Fruit fly (Drosophila melanogaster) whole organism, embryonic: ENCODE measurements around the gene CG44008.

Experiments used
- Antp ChIP-seq: fragments of 200-800 bp; sonication (Bioruptor generic); optimal IDR thresholded peaks from 3 replicates; lab custom pipeline; 2016; ENCODE audit warnings: missing biosample characterization, missing genetic modification characterization
- CG12104 ChIP-seq: fragments of 200-800 bp; sonication (Bioruptor generic); optimal IDR thresholded peaks from 3 replicates; lab custom pipeline; 2016; ENCODE audit warnings: missing biosample characterization, missing genetic modification characterization
- CG1233 ChIP-seq: fragments of 200-800 bp; sonication (Bioruptor generic); optimal IDR thresholded peaks from 4 replicates; lab custom pipeline; 2018; ENCODE audit warnings: missing biosample characterization, mild to moderate bottlenecking, missing genetic modification characterization
- CG12942 ChIP-seq: fragments of 200-800 bp; sonication (Bioruptor generic); optimal IDR thresholded peaks from 3 replicates; lab custom pipeline; 2016; ENCODE audit warnings: missing biosample characterization, missing genetic modification characterization
- CG13624 ChIP-seq: fragments of 200-800 bp; sonication (Bioruptor generic); optimal IDR thresholded peaks from 2 replicates; lab custom pipeline; 2016; ENCODE audit warnings: missing biosample characterization, missing genetic modification characterization
- CG16863 ChIP-seq: fragments of 200-800 bp; sonication (Bioruptor generic); optimal IDR thresholded peaks from 3 replicates; lab custom pipeline; 2016; ENCODE audit warnings: missing biosample characterization, missing genetic modification characterization
- CG17829 ChIP-seq: fragments of 200-800 bp; optimal IDR thresholded peaks from 2 replicates; lab custom pipeline; 2019; ENCODE audit warnings: missing biosample characterization, mild to moderate bottlenecking, missing genetic modification characterization, moderate library complexity
- CG18476 ChIP-seq: fragments of 200-800 bp; sonication (Bioruptor generic); optimal IDR thresholded peaks from 2 replicates; lab custom pipeline; 2016; ENCODE audit warnings: missing biosample characterization, mild to moderate bottlenecking, missing genetic modification characterization
- CG2202 ChIP-seq: fragments of 200-800 bp; sonication (Bioruptor generic); optimal IDR thresholded peaks from 2 replicates; lab custom pipeline; 2018; ENCODE audit warnings: missing biosample characterization, mild to moderate bottlenecking, missing genetic modification characterization
- CG2889 ChIP-seq: fragments of 200-800 bp; sonication (Bioruptor generic); IDR thresholded peaks from 3 replicates; pipeline ENCODE4 v1.3.6; 2022; ENCODE audit warnings: missing biosample characterization, missing genetic modification characterization
- CG31365 ChIP-seq: fragments of 200-800 bp; sonication (Bioruptor generic); optimal IDR thresholded peaks from 2 replicates; lab custom pipeline; 2018; ENCODE audit warnings: missing biosample characterization, mild to moderate bottlenecking, missing genetic modification characterization
- CG3163 ChIP-seq: fragments of 200-800 bp; sonication (Bioruptor generic); optimal IDR thresholded peaks from 3 replicates; lab custom pipeline; 2016; ENCODE audit warnings: missing biosample characterization, missing genetic modification characterization
- CG34376 ChIP-seq: fragments of 200-800 bp; sonication (Bioruptor generic); optimal IDR thresholded peaks from 2 replicates; lab custom pipeline; 2018; ENCODE audit warnings: missing biosample characterization, mild to moderate bottlenecking, missing genetic modification characterization
- CG4707 ChIP-seq: fragments of 200-800 bp; sonication (Bioruptor generic); optimal IDR thresholded peaks from 2 replicates; lab custom pipeline; 2018; ENCODE audit warnings: missing biosample characterization, mild to moderate bottlenecking, missing genetic modification characterization, moderate library complexity
- CG6254 ChIP-seq: fragments of 200-800 bp; sonication (Bioruptor generic); optimal IDR thresholded peaks from 3 replicates; lab custom pipeline; 2017; ENCODE audit warnings: mild to moderate bottlenecking, missing biosample characterization, missing genetic modification reagents, missing genetic modification characterization
- CG7556 ChIP-seq: fragments of 200-800 bp; sonication (Bioruptor generic); optimal IDR thresholded peaks from 2 replicates; lab custom pipeline; 2017; ENCODE audit warnings: missing biosample characterization, mild to moderate bottlenecking, missing genetic modification characterization
- CG7928 ChIP-seq: fragments of 200-800 bp; sonication (Bioruptor generic); optimal IDR thresholded peaks from 2 replicates; lab custom pipeline; 2017; ENCODE audit warnings: missing biosample characterization, mild to moderate bottlenecking, missing genetic modification characterization
- CG8478 ChIP-seq: fragments of >200 bp; optimal IDR thresholded peaks from 2 replicates; lab custom pipeline; 2018
- CG9215 ChIP-seq: fragments of 200-800 bp; sonication (Bioruptor generic); IDR thresholded peaks from 2 replicates; pipeline ENCODE4 v1.3.6; 2022; ENCODE audit warnings: missing biosample characterization, missing genetic modification characterization
- Fer3 ChIP-seq: fragments of 200-800 bp; sonication (Bioruptor generic); optimal IDR thresholded peaks from 2 replicates; lab custom pipeline; 2018; ENCODE audit warnings: missing biosample characterization, mild to moderate bottlenecking, missing genetic modification characterization, moderate library complexity
- HLH3B ChIP-seq: fragments of 200-800 bp; sonication (Bioruptor generic); IDR thresholded peaks from 2 replicates; pipeline ENCODE4 v1.3.6; 2022; ENCODE audit warnings: missing biosample characterization, missing genetic modification characterization
- Kr ChIP-seq: fragments of 200-800 bp; sonication (Bioruptor generic); optimal IDR thresholded peaks from 2 replicates; lab custom pipeline; 2017; ENCODE audit warnings: missing biosample characterization, mild to moderate bottlenecking, missing genetic modification characterization
- Lhr ChIP-seq: fragments of 200-800 bp; sonication (Bioruptor generic); optimal IDR thresholded peaks from 3 replicates; lab custom pipeline; 2017; ENCODE audit warnings: mild to moderate bottlenecking, missing biosample characterization, missing genetic modification reagents, missing genetic modification characterization
- Med ChIP-seq: fragments of 200-800 bp; sonication (Bioruptor generic); peaks from one replicate; lab custom pipeline; 2016; ENCODE audit warnings: missing biosample characterization, missing genetic modification characterization, mild to moderate bottlenecking, inconsistent platforms, moderate library complexity
- Mes4 ChIP-seq: fragments of 200-800 bp; sonication (Bioruptor generic); optimal IDR thresholded peaks from 2 replicates; lab custom pipeline; 2016; ENCODE audit warnings: missing biosample characterization, missing genetic modification characterization
- Taf1 ChIP-seq: fragments of 200-800 bp; sonication (Bioruptor generic); IDR thresholded peaks from 2 replicates; pipeline ENCODE4 v1.3.6; 2022; ENCODE audit warnings: missing biosample characterization, missing genetic modification characterization
- Usf ChIP-seq: fragments of 200-800 bp; sonication (Bioruptor generic); optimal IDR thresholded peaks from 2 replicates; lab custom pipeline; 2017; ENCODE audit warnings: missing genotype, missing biosample characterization, missing genetic modification characterization
- al ChIP-seq: fragments of 200-800 bp; sonication (Bioruptor generic); IDR thresholded peaks from 2 replicates; pipeline ENCODE4 v1.3.6; 2022; ENCODE audit warnings: missing biosample characterization, missing genetic modification characterization
- btn ChIP-seq: fragments of 200-800 bp; sonication (Bioruptor generic); optimal IDR thresholded peaks from 2 replicates; lab custom pipeline; 2016; ENCODE audit warnings: missing biosample characterization, missing genetic modification characterization
- chif ChIP-seq, 2 experiments: fragments of 200-800 bp; sonication (Bioruptor generic); optimal IDR thresholded peaks; 3 replicates each; lab custom pipeline; 2016; ENCODE audit warnings: missing biosample characterization in 2 of 2, missing genetic modification characterization in 2 of 2
- danr ChIP-seq: fragments of 200-800 bp; sonication (Bioruptor generic); IDR thresholded peaks from 2 replicates; pipeline ENCODE4 v1.3.6; 2022; ENCODE audit warnings: missing biosample characterization, missing genetic modification characterization
- dysf ChIP-seq: fragments of 200-800 bp; sonication (Bioruptor generic); IDR thresholded peaks from 3 replicates; pipeline ENCODE4 v1.3.6; 2022; ENCODE audit warnings: missing biosample characterization, missing genetic modification characterization
- fd96Cb ChIP-seq: fragments of 200-800 bp; sonication (Bioruptor generic); optimal IDR thresholded peaks from 2 replicates; lab custom pipeline; 2018; ENCODE audit warnings: missing biosample characterization, mild to moderate bottlenecking, missing genetic modification characterization, moderate library complexity
- gce ChIP-seq: fragments of 200-800 bp; sonication (Bioruptor generic); IDR thresholded peaks from 3 replicates; pipeline ENCODE4 v1.3.6; 2022; ENCODE audit warnings: missing biosample characterization, missing genetic modification characterization
- gcm2 ChIP-seq: fragments of 200-800 bp; sonication (Bioruptor generic); optimal IDR thresholded peaks from 2 replicates; lab custom pipeline; 2016; ENCODE audit warnings: missing biosample characterization, missing genetic modification characterization
- ham ChIP-seq: fragments of 200-800 bp; sonication (Bioruptor generic); IDR thresholded peaks from 2 replicates; pipeline ENCODE4 v1.3.6; 2022; ENCODE audit warnings: missing biosample characterization, missing genetic modification characterization
- hkb ChIP-seq, 2 experiments: fragments of 200-800 bp in 1 of 2; fragments of >200 bp in 1 of 2; sonication (Bioruptor generic) in 1 of 2; IDR thresholded peaks in 1 of 2; optimal IDR thresholded peaks in 1 of 2; 2 replicates each; pipeline versions ENCODE4 v1.3.6 to Lab custom; 2017 to 2022; ENCODE audit warnings: missing biosample characterization in 1 of 2, missing genetic modification characterization in 1 of 2
- hth ChIP-seq: fragments of >200 bp; optimal IDR thresholded peaks from 2 replicates; lab custom pipeline; 2017; ENCODE audit warnings: inconsistent platforms
- jing ChIP-seq: fragments of 200-800 bp; sonication (Bioruptor generic); optimal IDR thresholded peaks from 2 replicates; lab custom pipeline; 2018; ENCODE audit warnings: missing biosample characterization, mild to moderate bottlenecking, missing genetic modification characterization
- jumu ChIP-seq: fragments of 200-800 bp; sonication (Bioruptor generic); optimal IDR thresholded peaks from 3 replicates; lab custom pipeline; 2016; ENCODE audit warnings: missing biosample characterization, missing genetic modification characterization
- kay ChIP-seq: fragments of 200-800 bp; sonication (Bioruptor generic); optimal IDR thresholded peaks from 2 replicates; lab custom pipeline; 2016; ENCODE audit warnings: missing biosample characterization, missing genetic modification characterization
- nerfin-2 ChIP-seq: fragments of 200-800 bp; sonication (Bioruptor generic); IDR thresholded peaks from 2 replicates; pipeline ENCODE4 v1.3.6; 2022; ENCODE audit warnings: missing biosample characterization, missing genetic modification characterization; ENCODE audit not compliant: partially characterized antibody
- p53 ChIP-seq: fragments of 200-800 bp; sonication (Bioruptor generic); optimal IDR thresholded peaks from 2 replicates; lab custom pipeline; 2016; ENCODE audit warnings: missing biosample characterization, missing genetic modification characterization
- row ChIP-seq: fragments of 200-800 bp; sonication (Bioruptor generic); IDR thresholded peaks from 3 replicates; pipeline ENCODE4 v1.3.6; 2022; ENCODE audit warnings: missing biosample characterization, missing genetic modification characterization
- run ChIP-seq: fragments of 200-800 bp; sonication (Bioruptor generic); optimal IDR thresholded peaks from 3 replicates; lab custom pipeline; 2018; ENCODE audit warnings: missing biosample characterization, mild to moderate bottlenecking, missing genetic modification characterization
- sob ChIP-seq: fragments of 200-800 bp; sonication (Bioruptor generic); IDR thresholded peaks from 2 replicates; pipeline ENCODE4 v1.3.6; 2022; ENCODE audit warnings: missing biosample characterization, missing genetic modification characterization
- tna ChIP-seq: fragments of 200-800 bp; sonication (Bioruptor generic); IDR thresholded peaks from 2 replicates; pipeline ENCODE4 v1.3.6; 2022; ENCODE audit warnings: missing biosample characterization, missing genetic modification characterization; ENCODE audit not compliant: partially characterized antibody
- trh ChIP-seq: fragments of 200-800 bp; sonication (Bioruptor generic); optimal IDR thresholded peaks from 2 replicates; lab custom pipeline; 2016; ENCODE audit warnings: missing biosample characterization, missing genetic modification characterization
- twi ChIP-seq: fragments of 200-800 bp; optimal IDR thresholded peaks from 2 replicates; lab custom pipeline; 2019; ENCODE audit warnings: missing biosample characterization, mild to moderate bottlenecking, missing genetic modification characterization, moderate library complexity

The CG44008 gene

dm6 chr2L:11808702-11809583 is 33.3 kb downstream of the CG44008 start, which contains the start of gene crol (continued):
- TF ChIP-seq Mes4 (GFP tag; lab: Kevin White, UChicago) (no peak), CG7928 (GFP tag; lab: Kevin White, UChicago) (no peak), jumu (GFP tag; lab: Kevin White, UChicago) (peak; percentile 30), Antp (GFP tag; lab: Kevin White, UChicago) (no peak), CG16863 (GFP tag; lab: Kevin White, UChicago) (no peak), CG18476 (GFP tag; lab: Kevin White, UChicago) (no peak), CG6254 (GFP tag; lab: Kevin White, UChicago) (no peak), CG12104 (GFP tag; lab: Kevin White, UChicago) (no peak), jing (GFP tag; lab: Kevin White, UChicago) (no peak), nerfin-2 (GFP tag; lab: Robert Waterston, UW) (peak; percentile 62; the same call in 1 of the 2 replicates), sob (GFP tag; lab: Robert Waterston, UW) (peak; percentile 52), CG8478 (no peak), Med (GFP tag; lab: Kevin White, UChicago) (peak; percentile 80), CG7556 (GFP tag; lab: Kevin White, UChicago) (no peak), CG4707 (GFP tag; lab: Kevin White, UChicago) (no peak), twi (no peak), fd96Cb (tag; lab: Kevin White, UChicago) (no peak), Kr (no peak), gce (GFP tag; lab: Robert Waterston, UW) (no peak), Usf (no peak), Lhr (GFP tag; lab: Kevin White, UChicago) (peak; percentile 83), hkb (optimal IDR thresholded peaks at IDR 0.05; lab: Kevin White, UChicago) (no peak), hkb (GFP tag; IDR thresholded peaks at IDR 0.05; lab: Robert Waterston, UW) (peak; percentile 28; the same call in 1 of the 2 replicates), CG34376 (peak; percentile 44), danr (GFP tag; lab: Robert Waterston, UW) (no peak), row (peak; percentile 85), CG13624 (GFP tag; lab: Kevin White, UChicago) (no peak), chif (GFP tag; optimal IDR thresholded peaks at IDR 0.05; lab: Kevin White, UChicago) (no peak), CG9215 (GFP tag; lab: Robert Waterston, UW) (no peak), gcm2 (no peak), ham (no peak), trh (GFP tag; lab: Kevin White, UChicago) (no peak), al (GFP tag; lab: Robert Waterston, UW) (no peak), p53 (GFP tag; lab: Kevin White, UChicago) (no peak), hth (no peak), HLH3B (GFP tag; lab: Robert Waterston, UW) (0 out of 2 replicates have a peak, but pooled peaks have one; percentile 25), btn (GFP tag; lab: Kevin White, UChicago) (no peak), CG3163 (GFP tag; lab: Kevin White, UChicago) (no peak), CG1233 (GFP tag; lab: Kevin White, UChicago) (no peak), kay (GFP tag; lab: Kevin White, UChicago) (no peak), Taf1 (0 out of 2 replicates have a peak, but pooled peaks have one; percentile 9), tna (GFP tag; lab: Robert Waterston, UW) (peak; percentile 55), CG17829 (peak; percentile 39), dysf (GFP tag; lab: Robert Waterston, UW) (no peak; the same call in 2 of the 3 replicates), CG2889 (GFP tag; lab: Robert Waterston, UW) (no peak), Fer3 (tag; lab: Kevin White, UChicago) (no peak), CG2202 (tag; lab: Kevin White, UChicago) (no peak), CG12942 (peak; percentile 10), run (tag; lab: Kevin White, UChicago) (no peak), CG31365 (tag; lab: Kevin White, UChicago) (peak; percentile 1)
